Fruit fly (Drosophila melanogaster) whole organism, embryonic: Measurements from ENCODE around the gene jhamt.
A peak's percentile ranks its signal among the peaks of the same experiment; 100 is the strongest.

Source experiments
- Abd-B ChIP-seq: fragments of 200-800 bp; sonication (Bioruptor generic); optimal IDR thresholded peaks from 2 replicates; lab custom pipeline; 2018; ENCODE audit warnings: missing biosample characterization, mild to moderate bottlenecking, missing genetic modification characterization, moderate library complexity
- Blimp-1 ChIP-seq: fragments of 200-800 bp; sonication (Bioruptor generic); optimal IDR thresholded peaks from 3 replicates; lab custom pipeline; 2018; ENCODE audit warnings: missing biosample characterization, missing genetic modification characterization, mild to moderate bottlenecking, moderate library complexity, missing genetic modification reagents
- CG10321 ChIP-seq: fragments of 200-800 bp; sonication (Bioruptor generic); IDR thresholded peaks from 2 replicates; pipeline ENCODE4 v1.3.6; 2022; ENCODE audit warnings: missing biosample characterization, missing genetic modification characterization
- CG10366 ChIP-seq: fragments of 200-800 bp; sonication (Bioruptor generic); IDR thresholded peaks from 2 replicates; pipeline ENCODE4 v1.3.6; 2022; ENCODE audit warnings: missing biosample characterization, missing genetic modification characterization
- CG10565 ChIP-seq: fragments of 200-800 bp; sonication (Bioruptor generic); optimal IDR thresholded peaks from 3 replicates; lab custom pipeline; 2016; ENCODE audit warnings: missing biosample characterization, mild to moderate bottlenecking, missing genetic modification characterization
- CG10979 ChIP-seq: fragments of 200-800 bp; sonication (Bioruptor generic); optimal IDR thresholded peaks from 2 replicates; lab custom pipeline; 2018; ENCODE audit warnings: missing biosample characterization, mild to moderate bottlenecking, missing genetic modification characterization, moderate library complexity
- CG12155 ChIP-seq: fragments of 200-800 bp; sonication (Bioruptor generic); optimal IDR thresholded peaks from 3 replicates; lab custom pipeline; 2016; ENCODE audit warnings: missing biosample characterization, missing genetic modification characterization
- CG12219 ChIP-seq: fragments of 200-800 bp; sonication (Bioruptor generic); optimal IDR thresholded peaks from 3 replicates; lab custom pipeline; 2018; ENCODE audit warnings: missing biosample characterization, mild to moderate bottlenecking, missing genetic modification characterization
- CG14050 ChIP-seq: fragments of 200-800 bp; sonication (Bioruptor generic); IDR thresholded peaks from 3 replicates; pipeline ENCODE4 v1.3.6; 2022; ENCODE audit warnings: missing biosample characterization, missing genetic modification characterization
- CG1603 ChIP-seq: fragments of 200-800 bp; sonication (Bioruptor generic); optimal IDR thresholded peaks from 2 replicates; lab custom pipeline; 2019; ENCODE audit warnings: missing biosample characterization, mild to moderate bottlenecking, missing genetic modification characterization, moderate library complexity
- CG16863 ChIP-seq: fragments of 200-800 bp; sonication (Bioruptor generic); optimal IDR thresholded peaks from 3 replicates; lab custom pipeline; 2016; ENCODE audit warnings: missing biosample characterization, missing genetic modification characterization
- CG17385 ChIP-seq: fragments of 200-800 bp; sonication (Bioruptor generic); optimal IDR thresholded peaks from 3 replicates; lab custom pipeline; 2018; ENCODE audit warnings: missing biosample characterization, mild to moderate bottlenecking, missing genetic modification characterization
- CG2889 ChIP-seq: fragments of 200-800 bp; sonication (Bioruptor generic); IDR thresholded peaks from 3 replicates; pipeline ENCODE4 v1.3.6; 2022; ENCODE audit warnings: missing biosample characterization, missing genetic modification characterization
- CG32767 ChIP-seq: fragments of 200-800 bp; sonication (Bioruptor generic); IDR thresholded peaks from 2 replicates; pipeline ENCODE4 v1.3.6; 2022; ENCODE audit warnings: missing biosample characterization, missing genetic modification characterization
- CG34376 ChIP-seq: fragments of 200-800 bp; sonication (Bioruptor generic); optimal IDR thresholded peaks from 2 replicates; lab custom pipeline; 2018; ENCODE audit warnings: missing biosample characterization, mild to moderate bottlenecking, missing genetic modification characterization
- CG3847 ChIP-seq: fragments of 200-800 bp; sonication (Bioruptor generic); IDR thresholded peaks from 2 replicates; pipeline ENCODE4 v1.3.6; 2022; ENCODE audit warnings: missing biosample characterization, missing genetic modification characterization
- CG4360 ChIP-seq: fragments of 200-800 bp; sonication (Bioruptor generic); IDR thresholded peaks from 2 replicates; pipeline ENCODE4 v1.3.6; 2022; ENCODE audit warnings: missing biosample characterization, missing genetic modification characterization
- CG4707 ChIP-seq: fragments of 200-800 bp; sonication (Bioruptor generic); optimal IDR thresholded peaks from 2 replicates; lab custom pipeline; 2018; ENCODE audit warnings: missing biosample characterization, mild to moderate bottlenecking, missing genetic modification characterization, moderate library complexity
- CG6683 ChIP-seq: fragments of 200-800 bp; sonication (Bioruptor generic); optimal IDR thresholded peaks from 2 replicates; lab custom pipeline; 2017; ENCODE audit warnings: missing biosample characterization, mild to moderate bottlenecking, missing genetic modification characterization, missing genetic modification reagents
- CG7963 ChIP-seq: fragments of 200-800 bp; sonication (Bioruptor generic); IDR thresholded peaks from 3 replicates; pipeline ENCODE4 v1.3.6; 2022; ENCODE audit warnings: missing biosample characterization, missing genetic modification characterization; ENCODE audit not compliant: partially characterized antibody
- CG8290 ChIP-seq, 3 experiments: fragments of 200-800 bp; sonication (Bioruptor generic); optimal IDR thresholded peaks; 2 replicates each; lab custom pipeline; 2016 to 2019; ENCODE audit warnings: missing biosample characterization in 3 of 3, missing genetic modification characterization in 3 of 3, mild to moderate bottlenecking in 2 of 3, moderate library complexity in 1 of 3
- CG9215 ChIP-seq: fragments of 200-800 bp; sonication (Bioruptor generic); IDR thresholded peaks from 2 replicates; pipeline ENCODE4 v1.3.6; 2022; ENCODE audit warnings: missing biosample characterization, missing genetic modification characterization
- CG9437 ChIP-seq: fragments of 200-800 bp; sonication (Bioruptor generic); optimal IDR thresholded peaks from 2 replicates; lab custom pipeline; 2018; ENCODE audit warnings: missing biosample characterization, mild to moderate bottlenecking, missing genetic modification characterization
- CG9932 ChIP-seq: fragments of 200-800 bp; sonication (Bioruptor generic); IDR thresholded peaks from 2 replicates; pipeline ENCODE4 v1.3.6; 2022; ENCODE audit warnings: missing biosample characterization, missing genetic modification characterization
- CTCF ChIP-seq: fragments of 200-800 bp; sonication (Bioruptor generic); optimal IDR thresholded peaks from 2 replicates; lab custom pipeline; 2017; ENCODE audit warnings: missing biosample characterization, mild to moderate bottlenecking, missing genetic modification characterization, moderate library complexity
- Dad ChIP-seq: fragments of 200-800 bp; sonication (Bioruptor generic); optimal IDR thresholded peaks from 3 replicates; lab custom pipeline; 2016; ENCODE audit warnings: missing biosample characterization, missing genetic modification characterization
- HLH54F ChIP-seq: fragments of 200-800 bp; sonication (Bioruptor generic); optimal IDR thresholded peaks from 3 replicates; lab custom pipeline; 2016; ENCODE audit warnings: missing biosample characterization, missing genetic modification characterization
- HmgZ ChIP-seq: fragments of 200-800 bp; sonication (Bioruptor generic); optimal IDR thresholded peaks from 2 replicates; lab custom pipeline; 2018; ENCODE audit warnings: missing biosample characterization, mild to moderate bottlenecking, missing genetic modification characterization
- Hmx ChIP-seq: fragments of 200-800 bp; sonication (Bioruptor generic); optimal IDR thresholded peaks from 2 replicates; lab custom pipeline; 2016; ENCODE audit warnings: missing biosample characterization, missing genetic modification characterization
- Hr51 ChIP-seq, 2 experiments: fragments of 200-800 bp; sonication (Bioruptor generic); optimal IDR thresholded peaks; 2 replicates in 1 of 2; 3 replicates in 1 of 2; lab custom pipeline; 2016 to 2018; ENCODE audit warnings: missing biosample characterization in 2 of 2, missing genetic modification characterization in 2 of 2, mild to moderate bottlenecking in 1 of 2, moderate library complexity in 1 of 2
- Ravus ChIP-seq: fragments of 200-800 bp; sonication (Bioruptor generic); IDR thresholded peaks from 2 replicates; pipeline ENCODE4 v1.3.6; 2022; ENCODE audit warnings: missing biosample characterization, missing genetic modification characterization
- Sox100B ChIP-seq: fragments of 200-800 bp; sonication (Bioruptor generic); optimal IDR thresholded peaks from 3 replicates; lab custom pipeline; 2018; ENCODE audit warnings: missing biosample characterization, mild to moderate bottlenecking, missing genetic modification characterization
- ac ChIP-seq: fragments of 200-800 bp; sonication (Bioruptor generic); optimal IDR thresholded peaks from 3 replicates; lab custom pipeline; 2017; ENCODE audit warnings: missing biosample characterization, mild to moderate bottlenecking, missing genetic modification characterization
- ap ChIP-seq: fragments of 200-800 bp; sonication (Bioruptor generic); IDR thresholded peaks from 2 replicates; pipeline ENCODE4 v1.3.6; 2022; ENCODE audit warnings: missing biosample characterization, missing genetic modification characterization
- ci ChIP-seq: fragments of 200-800 bp; sonication (Bioruptor generic); IDR thresholded peaks from 3 replicates; pipeline ENCODE4 v1.3.6; 2022; ENCODE audit warnings: missing biosample characterization, missing genetic modification characterization
- dimm ChIP-seq: fragments of 200-800 bp; sonication (Bioruptor generic); IDR thresholded peaks from 2 replicates; pipeline ENCODE4 v1.3.6; 2022; ENCODE audit warnings: missing biosample characterization, missing genetic modification characterization
- dm ChIP-seq: fragments of 200-800 bp; sonication (Bioruptor generic); optimal IDR thresholded peaks from 3 replicates; lab custom pipeline; 2016; ENCODE audit warnings: missing biosample characterization, missing genetic modification characterization
- exex ChIP-seq: fragments of 200-800 bp; sonication (Bioruptor generic); optimal IDR thresholded peaks from 4 replicates; lab custom pipeline; 2018; ENCODE audit warnings: missing biosample characterization, mild to moderate bottlenecking, missing genetic modification characterization, moderate library complexity
- gt ChIP-seq: fragments of 200-800 bp; sonication (Bioruptor generic); IDR thresholded peaks from 2 replicates; pipeline ENCODE4 v1.3.6; 2022; ENCODE audit warnings: missing biosample characterization, missing genetic modification characterization
- hb ChIP-seq: fragments of 200-800 bp; sonication (Bioruptor generic); IDR thresholded peaks from 3 replicates; pipeline ENCODE4 v1.3.6; 2022; ENCODE audit warnings: missing biosample characterization, missing genetic modification characterization; ENCODE audit not compliant: partially characterized antibody
- kay ChIP-seq: fragments of 200-800 bp; sonication (Bioruptor generic); optimal IDR thresholded peaks from 2 replicates; lab custom pipeline; 2016; ENCODE audit warnings: missing biosample characterization, missing genetic modification characterization
- maf-S ChIP-seq: fragments of 200-800 bp; sonication (Bioruptor generic); optimal IDR thresholded peaks from 2 replicates; lab custom pipeline; 2016; ENCODE audit warnings: missing biosample characterization, missing genetic modification characterization
- nom ChIP-seq: fragments of 200-800 bp; sonication (Bioruptor generic); optimal IDR thresholded peaks from 2 replicates; lab custom pipeline; 2017; ENCODE audit warnings: missing biosample characterization, missing genetic modification characterization, mild to moderate bottlenecking, moderate library complexity, missing genetic modification reagents
- oc ChIP-seq: fragments of 200-800 bp; sonication (Bioruptor generic); optimal IDR thresholded peaks from 2 replicates; lab custom pipeline; 2018; ENCODE audit warnings: missing biosample characterization, mild to moderate bottlenecking, missing genetic modification characterization, moderate library complexity
- p53 ChIP-seq: fragments of 200-800 bp; sonication (Bioruptor generic); optimal IDR thresholded peaks from 2 replicates; lab custom pipeline; 2016; ENCODE audit warnings: missing biosample characterization, missing genetic modification characterization
- sc ChIP-seq, 3 experiments: fragments of >200 bp in 2 of 3; fragments of 200-800 bp in 1 of 3; sonication (Bioruptor generic) in 1 of 3; optimal IDR thresholded peaks; 2 replicates in 2 of 3; 3 replicates in 1 of 3; lab custom pipeline; 2017; ENCODE audit warnings: mild to moderate bottlenecking in 1 of 3, missing biosample characterization in 1 of 3, missing genetic modification characterization in 1 of 3, missing genetic modification reagents in 1 of 3
- sob ChIP-seq: fragments of 200-800 bp; sonication (Bioruptor generic); IDR thresholded peaks from 2 replicates; pipeline ENCODE4 v1.3.6; 2022; ENCODE audit warnings: missing biosample characterization, missing genetic modification characterization

jhamt gene

dm6 chr2L:16350160-16350633 lies 15.5 kb upstream of the jhamt start (continued):
- TF ChIP-seq Hmx (GFP tag; lab: Kevin White, UChicago) (no peak), Blimp-1 (GFP tag; lab: Kevin White, UChicago) (no peak), Abd-B (no peak), CG7963 (GFP tag; lab: Robert Waterston, UW) (no peak), dimm (no peak), HmgZ (tag; lab: Kevin White, UChicago) (peak; percentile 73), oc (tag; lab: Kevin White, UChicago) (no peak), hb (0 out of 3 replicates have a peak, but pooled peaks have one; percentile 55), CG34376 (GFP tag; lab: Kevin White, UChicago) (no peak), CG6683 (no peak)

dm6 chr2L:16350742-16351568 lies 14.7 kb upstream of the jhamt start:
- TF ChIP-seq CG2889 (GFP tag; lab: Robert Waterston, UW), result peak; percentile 98
- TF ChIP-seq CG10979 (tag; lab: Kevin White, UChicago), result peak; percentile 99
- peak; percentile 99 for TF ChIP-seq CG10366 (GFP tag; lab: Robert Waterston, UW)
- TF ChIP-seq CG32767 (GFP tag; lab: Robert Waterston, UW), result peak; percentile 99
- TF ChIP-seq CTCF (GFP tag; lab: Kevin White, UChicago), result peak; percentile 71
- peak; percentile 98 for TF ChIP-seq CG16863
- TF ChIP-seq Ravus (GFP tag; lab: Robert Waterston, UW), result peak; percentile 96
- peak; percentile 98 for TF ChIP-seq HLH54F (GFP tag; lab: Kevin White, UChicago)
- peak; percentile 99 for TF ChIP-seq CG1603 (tag; lab: Kevin White, UChicago)
- TF ChIP-seq ap (GFP tag; lab: Robert Waterston, UW), result peak; percentile 99
- TF ChIP-seq gt (GFP tag; lab: Robert Waterston, UW), result peak; percentile 93
- TF ChIP-seq Sox100B (GFP tag; lab: Kevin White, UChicago), result peak; percentile 99
- TF ChIP-seq CG10321 (GFP tag; lab: Robert Waterston, UW), result peak; percentile 88
- peak; percentile 88 for TF ChIP-seq p53
- TF ChIP-seq CG9437 (GFP tag; lab: Kevin White, UChicago), result peak; percentile 95
- TF ChIP-seq CG9215, result peak; percentile 98
- peak; percentile 99 for TF ChIP-seq CG3847 (GFP tag; lab: Robert Waterston, UW)
- TF ChIP-seq CG17385 (GFP tag; lab: Kevin White, UChicago), result peak; percentile 99
- TF ChIP-seq exex (tag; lab: Kevin White, UChicago), result peak; percentile 93
- TF ChIP-seq Abd-B, result peak; percentile 98
- peak; percentile 99 for TF ChIP-seq CG14050 (GFP tag; lab: Robert Waterston, UW)
- peak; percentile 98 for TF ChIP-seq kay (GFP tag; lab: Kevin White, UChicago)
- TF ChIP-seq sc (optimal IDR thresholded peaks at IDR 0.05; lab: Kevin White, UChicago), result no peak
- peak; percentile 98 for TF ChIP-seq sc (GFP tag; optimal IDR thresholded peaks at IDR 0.05; lab: Kevin White, UChicago)
- TF ChIP-seq ac (GFP tag; lab: Kevin White, UChicago), result peak; percentile 96
- TF ChIP-seq CG12219, result peak; percentile 99
- TF ChIP-seq CG8290 (GFP tag; optimal IDR thresholded peaks at IDR 0.05; lab: Kevin White, UChicago), result peak; percentile 98
- peak; percentile 95 to 99 for TF ChIP-seq CG8290 (tag; optimal IDR thresholded peaks at IDR 0.05; lab: Kevin White, UChicago)
- TF ChIP-seq Blimp-1 (GFP tag; lab: Kevin White, UChicago), result peak; percentile 98
- TF ChIP-seq CG4360 (GFP tag; lab: Robert Waterston, UW), result peak; percentile 84
- TF ChIP-seq sob, result peak; percentile 99
- TF ChIP-seq Hr51 (GFP tag; optimal IDR thresholded peaks at IDR 0.05; lab: Kevin White, UChicago), result peak; percentile 99
- peak; percentile 97 for TF ChIP-seq CG12155
- peak; percentile 93 for TF ChIP-seq CG10565 (GFP tag; lab: Kevin White, UChicago)
- TF ChIP-seq maf-S (GFP tag; lab: Kevin White, UChicago), result peak; percentile 96
- TF ChIP-seq ci (GFP tag; lab: Robert Waterston, UW), result peak; percentile 100
- TF ChIP-seq CG4707, result peak; percentile 97
- peak; percentile 97 for TF ChIP-seq Dad
- TF ChIP-seq CG9932 (GFP tag; lab: Robert Waterston, UW), result peak; percentile 99
- TF ChIP-seq dm (GFP tag; lab: Kevin White, UChicago), result peak; percentile 96
- peak; percentile 99 for TF ChIP-seq nom (GFP tag; lab: Kevin White, UChicago)
